Worm (Caenorhabditis elegans) whole organism, L3 larva: ENCODE data around the gene srap-1.

Source experiments
- fkh-10 ChIP-seq: sonication (generic microtip); optimal IDR thresholded peaks from 2 replicates; lab custom pipeline; 2017; ENCODE audit warnings: missing biosample characterization, missing genetic modification reagents, missing genetic modification characterization
- nhr-12 ChIP-seq: fragments of 150-350 bp; optimal IDR thresholded peaks from 2 replicates; lab custom pipeline; 2014; ENCODE audit warnings: missing biosample characterization, missing genetic modification characterization
- pha-4 ChIP-seq: fragments of 150-350 bp; optimal IDR thresholded peaks from 2 replicates; lab custom pipeline; 2014; ENCODE audit warnings: missing biosample characterization, missing genetic modification reagents, missing genetic modification characterization
- skn-1 ChIP-seq: fragments of 150-350 bp; optimal IDR thresholded peaks from 2 replicates; lab custom pipeline; 2014; ENCODE audit warnings: missing biosample characterization, missing genetic modification characterization

- TF ChIP-seq skn-1 (no peak), pha-4 (tag; lab: Kevin White, UChicago) (no peak), fkh-10 (no peak), nhr-12 (tag; lab: Kevin White, UChicago) (no peak)
Measured at ce11 chrII:11162390-11162789, 40.6 kb upstream of the srap-1 start, which contains the start of gene ptr-13.
